Worm (Caenorhabditis elegans) whole organism, late embryonic: ENCODE measurements around the gene flp-15.

Experiments
- elt-2 ChIP-seq: sonication (generic microtip); optimal IDR thresholded peaks from 2 replicates; lab custom pipeline; 2016; ENCODE audit warnings: missing genetic modification reagents, missing genetic modification characterization, missing compliant biosample characterization
- pax-1 ChIP-seq: fragments of 150-350 bp; optimal IDR thresholded peaks from 2 replicates; lab custom pipeline; 2014; ENCODE audit warnings: missing biosample characterization, missing genetic modification characterization
- rnt-1 ChIP-seq: sonication (generic microtip); optimal IDR thresholded peaks from 2 replicates; lab custom pipeline; 2016; ENCODE audit warnings: missing genetic modification characterization, missing compliant biosample characterization
- ttx-3 ChIP-seq: sonication (generic microtip); optimal IDR thresholded peaks from 2 replicates; lab custom pipeline; 2016; ENCODE audit warnings: missing genetic modification reagents, missing genetic modification characterization, missing compliant biosample characterization

DNA sequence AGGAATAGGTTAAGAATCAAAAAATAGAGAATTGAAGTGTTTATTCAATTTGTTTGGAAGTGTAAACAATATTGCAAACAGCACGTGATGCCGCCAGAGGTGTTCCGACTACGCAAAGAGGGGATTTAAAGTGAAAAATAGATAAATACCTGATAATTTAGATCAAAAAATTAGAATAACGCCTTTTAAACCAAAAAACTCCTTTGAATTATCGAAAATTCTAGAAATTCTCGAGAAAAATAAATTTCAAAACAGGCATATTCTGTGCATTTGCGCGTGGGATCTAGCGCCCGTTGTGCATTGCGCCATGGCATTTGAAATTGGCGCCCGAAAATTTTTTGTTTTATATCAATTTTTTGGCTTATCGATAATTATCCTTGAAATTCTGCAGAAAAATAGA, 45.4 kb downstream of the flp-15 start, which contains the start of gene hip-1:
- TF ChIP-seq rnt-1 (no peak), pax-1 (tag; lab: Kevin White, UChicago) (no peak), ttx-3 (no peak), elt-2 (tag; lab: Kevin White, UChicago) (no peak)
